Worm (Caenorhabditis elegans) whole organism, L4/young adult: ENCODE data around the gene wrt-10.

Experiments
- W03F9.2 ChIP-seq: fragments of 150-350 bp; optimal IDR thresholded peaks from 2 replicates; lab custom pipeline; 2014; ENCODE audit warnings: missing biosample characterization, missing genetic modification characterization
- dao-5 ChIP-seq: sonication (generic microtip); optimal IDR thresholded peaks from 2 replicates; lab custom pipeline; 2016; ENCODE audit warnings: missing genotype, missing genetic modification characterization, moderate library complexity, missing compliant biosample characterization
- him-1 ChIP-seq: sonication (generic microtip); optimal IDR thresholded peaks from 2 replicates; lab custom pipeline; 2016; ENCODE audit warnings: missing genotype, missing genetic modification reagents, missing genetic modification characterization, missing compliant biosample characterization

The wrt-10 gene

ce11 chrII:7525458-7525857 is 8.9 kb downstream of the wrt-10 start, which contains the start of the genes ZK1290.7 and rnh-1.1:
TSS of gene ZK1290.7 (minus strand) at chrII:7525558.
TSS of gene rnh-1.1 (plus strand) at chrII:7525738.
- TF ChIP-seq him-1 (tag; lab: Kevin White, UChicago) = no peak
- TF ChIP-seq W03F9.2 = no peak
- no peak for TF ChIP-seq dao-5 (tag; lab: Kevin White, UChicago)

- TF ChIP-seq dao-5 (tag; lab: Kevin White, UChicago) = no peak
- TF ChIP-seq him-1 (tag; lab: Kevin White, UChicago) = no peak
These were observed 11.1 kb downstream of the wrt-10 start, which contains the start of gene ZK1290.15 for ce11 chrII:7523281-7523680. TSS of gene ZK1290.15 (plus strand) at chrII:7523581.

DNA sequence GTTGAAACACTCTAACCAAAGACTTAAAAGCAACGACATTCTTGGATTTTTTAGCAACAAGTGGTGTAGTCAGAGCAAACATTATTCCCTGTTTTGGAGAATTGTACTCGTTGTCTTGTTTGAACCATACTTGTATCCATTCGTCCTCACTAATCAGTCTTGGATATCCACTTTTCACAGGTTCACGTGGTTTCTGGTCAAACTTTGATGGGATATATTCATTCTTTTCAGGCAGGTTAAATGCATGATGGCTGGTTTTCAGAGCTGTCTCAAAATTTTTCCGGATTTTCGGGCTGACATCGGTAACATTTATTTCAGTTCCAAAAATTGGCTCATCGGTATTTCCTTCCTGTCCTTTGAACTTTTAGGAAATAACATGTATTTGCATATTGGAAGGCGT is 12.9 kb downstream of the wrt-10 start:
- TF ChIP-seq W03F9.2 (no peak), him-1 (tag; lab: Kevin White, UChicago) (no peak), dao-5 (tag; lab: Kevin White, UChicago) (no peak)

ce11 chrII:7519221-7519620 is 15.1 kb downstream of the wrt-10 start, which contains the start of gene glb-9:
TSS of gene glb-9 (minus strand) at chrII:7519321.
- TF ChIP-seq dao-5 (tag; lab: Kevin White, UChicago) (no peak), him-1 (tag; lab: Kevin White, UChicago) (no peak), W03F9.2 (no peak)

DNA sequence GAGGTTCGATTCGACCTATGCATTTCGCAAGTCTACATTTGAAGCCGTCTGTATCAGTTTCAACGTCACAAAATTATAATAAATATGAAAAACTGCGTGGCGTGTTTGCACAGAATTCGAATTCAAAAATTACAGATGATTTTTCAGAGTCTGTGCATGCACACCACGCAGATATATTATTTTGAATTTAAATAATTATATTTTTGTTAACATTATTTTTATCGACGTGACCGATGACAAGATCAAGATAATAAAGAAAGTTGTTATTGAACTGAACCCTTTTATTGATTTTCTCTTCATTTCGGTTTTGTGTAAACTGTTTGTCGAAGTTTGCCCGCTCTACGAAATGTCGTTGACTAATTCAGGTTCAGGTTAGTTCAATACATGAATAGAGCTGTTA is 29.4 kb downstream of the wrt-10 start, which contains the start of gene C28F5.1:
Gene C28F5.1, plus strand, starts transcription at position 301 of the 400 bp plus-strand sequence.
- TF ChIP-seq W03F9.2 = no peak

DNA sequence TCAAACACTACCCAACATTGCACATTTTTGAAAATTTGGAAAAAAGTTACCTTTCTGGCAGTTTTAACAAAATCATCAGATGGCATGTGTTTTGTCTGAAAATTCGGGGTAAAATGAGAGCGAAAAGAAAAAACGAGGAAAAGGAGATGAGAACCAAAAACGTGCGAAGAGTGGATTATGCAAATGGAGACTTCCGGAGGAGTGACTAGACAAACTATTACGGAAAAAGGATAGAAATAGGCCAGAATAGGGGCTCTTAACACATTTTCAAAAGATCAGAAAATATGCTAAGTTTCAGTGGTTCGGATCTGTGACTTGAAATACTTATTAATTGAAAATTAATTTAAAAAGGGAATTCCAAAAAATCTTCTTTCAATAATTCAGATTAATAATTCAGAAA is 35.0 kb downstream of the wrt-10 start, which contains the start of gene srab-14:
Gene srab-14, minus strand, starts transcription at position 101 of the 400 bp plus-strand sequence.
- no peak for TF ChIP-seq dao-5 (tag; lab: Kevin White, UChicago)
- TF ChIP-seq W03F9.2 = no peak
- TF ChIP-seq him-1 (tag; lab: Kevin White, UChicago) = no peak

DNA sequence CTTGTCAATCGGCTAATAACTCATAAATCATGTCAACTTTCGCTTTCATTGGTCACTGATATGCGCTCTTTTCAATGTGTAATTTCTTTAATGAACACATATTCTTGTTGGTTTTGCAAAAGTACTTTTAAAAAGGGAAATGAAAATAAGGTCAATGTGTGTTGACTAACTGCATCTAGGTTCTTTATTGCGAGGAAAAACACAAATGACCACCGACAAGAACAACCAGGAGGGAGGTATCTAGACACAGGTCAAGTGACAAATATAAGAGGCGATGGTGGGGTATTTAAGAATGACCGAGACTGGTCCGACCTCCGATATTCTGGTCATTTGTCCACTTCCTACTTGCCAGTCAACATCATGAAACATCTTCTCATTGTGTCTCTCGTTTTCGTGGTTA is 38.3 kb downstream of the wrt-10 start, which contains the start of gene spi-1:
Gene spi-1, plus strand, starts transcription at position 178 of the 400 bp plus-strand sequence.
- TF ChIP-seq W03F9.2 = no peak
- TF ChIP-seq dao-5 (tag; lab: Kevin White, UChicago) = no peak
- no peak for TF ChIP-seq him-1 (tag; lab: Kevin White, UChicago)

DNA sequence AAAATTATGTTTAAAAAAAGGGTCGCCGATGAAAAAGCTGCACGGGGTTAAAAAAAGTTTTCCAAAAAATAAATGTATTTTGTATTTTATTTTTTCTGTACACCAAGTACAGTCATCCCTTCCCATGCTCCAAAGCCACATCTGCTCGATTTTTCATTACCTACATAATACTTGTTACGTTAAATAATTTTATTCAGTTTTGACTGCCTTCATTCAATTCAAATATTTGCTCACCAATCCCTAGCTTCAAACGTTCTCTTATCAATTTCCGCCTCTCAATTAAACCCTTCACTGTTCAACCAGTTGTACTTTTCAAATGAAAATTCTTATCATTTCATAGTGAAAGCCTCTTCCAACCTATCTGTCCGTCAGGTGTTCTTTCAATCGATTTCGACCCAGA is 40.2 kb downstream of the wrt-10 start, which contains the start of gene R10H1.1:
Gene R10H1.1, plus strand, starts transcription at position 301 of the 400 bp plus-strand sequence.
- TF ChIP-seq dao-5 (tag; lab: Kevin White, UChicago) (no peak), him-1 (tag; lab: Kevin White, UChicago) (no peak), W03F9.2 (no peak)

DNA sequence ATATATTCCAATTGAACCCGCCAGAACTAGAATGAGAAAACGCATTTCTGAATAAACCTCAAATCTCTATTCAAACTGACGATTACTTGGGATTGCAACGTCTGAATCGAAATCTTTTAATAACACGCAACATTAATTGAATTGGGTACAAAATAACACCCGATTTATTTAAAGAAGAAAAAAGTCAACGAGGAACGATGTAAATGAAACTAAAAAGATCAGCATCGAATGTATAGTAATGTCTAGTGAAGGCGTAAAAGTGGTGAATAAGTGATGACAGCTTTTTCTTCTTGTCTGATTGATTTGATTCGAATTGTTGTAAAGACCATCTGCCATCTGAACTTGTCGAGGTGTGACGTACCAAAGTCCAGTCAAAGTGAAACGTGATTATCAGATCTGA is 40.8 kb downstream of the wrt-10 start, which contains the start of gene nas-23:
Gene nas-23, minus strand, starts transcription at position 101 of the 400 bp plus-strand sequence.
- no peak for TF ChIP-seq dao-5 (tag; lab: Kevin White, UChicago)
- no peak for TF ChIP-seq W03F9.2
- TF ChIP-seq him-1 (tag; lab: Kevin White, UChicago) = no peak

- TF ChIP-seq W03F9.2 (no peak), him-1 (tag; lab: Kevin White, UChicago) (no peak), dao-5 (tag; lab: Kevin White, UChicago) (no peak)
These were observed 44.8 kb downstream of the wrt-10 start, which contains the start of gene D1022.9 for ce11 chrII:7489605-7490004. TSS of gene D1022.9 (minus strand) at chrII:7489705.
